Fruit fly (Drosophila melanogaster) whole organism, prepupa: ENCODE measurements around the gene ft.
A peak's percentile ranks its signal among the peaks of the same experiment; 100 is the strongest.

Experiments used
- CG10631 ChIP-seq: fragments of 200-800 bp; sonication (Bioruptor generic); optimal IDR thresholded peaks from 2 replicates; lab custom pipeline; 2016; ENCODE audit warnings: missing biosample characterization, missing genetic modification characterization
- CG11902 ChIP-seq: fragments of 200-800 bp; sonication (Bioruptor generic); optimal IDR thresholded peaks from 3 replicates; lab custom pipeline; 2016; ENCODE audit warnings: missing biosample characterization, missing genetic modification characterization
- CG1621 ChIP-seq: fragments of 200-800 bp; sonication (Bioruptor generic); optimal IDR thresholded peaks from 3 replicates; lab custom pipeline; 2018; ENCODE audit warnings: missing biosample characterization, mild to moderate bottlenecking, missing genetic modification characterization
- CG16779 ChIP-seq: fragments of 200-800 bp; sonication (Bioruptor generic); optimal IDR thresholded peaks from 3 replicates; lab custom pipeline; 2017; ENCODE audit warnings: missing biosample characterization, mild to moderate bottlenecking, missing genetic modification characterization
- CG8632 ChIP-seq: fragments of 200-800 bp; sonication (Bioruptor generic); optimal IDR thresholded peaks from 3 replicates; lab custom pipeline; 2016; ENCODE audit warnings: missing biosample characterization, missing genetic modification characterization
- Eip75B ChIP-seq: fragments of 200-800 bp; sonication (Bioruptor generic); optimal IDR thresholded peaks from 3 replicates; lab custom pipeline; 2016; ENCODE audit warnings: missing biosample characterization, missing genetic modification characterization
- Eip78C ChIP-seq: fragments of 200-800 bp; sonication (Bioruptor generic); peaks from one replicate; lab custom pipeline; 2016; ENCODE audit warnings: missing biosample characterization, missing genetic modification characterization
- Hr4 ChIP-seq: fragments of 200-800 bp; sonication (Bioruptor generic); optimal IDR thresholded peaks from 3 replicates; lab custom pipeline; 2016; ENCODE audit warnings: missing biosample characterization, missing genetic modification characterization
- Sox14 ChIP-seq: fragments of 200-800 bp; sonication (Bioruptor generic); optimal IDR thresholded peaks from 3 replicates; lab custom pipeline; 2016; ENCODE audit warnings: missing biosample characterization, missing genetic modification characterization
- fd59A ChIP-seq: fragments of 200-800 bp; sonication (Bioruptor generic); optimal IDR thresholded peaks from 2 replicates; lab custom pipeline; 2017; ENCODE audit warnings: missing biosample characterization, mild to moderate bottlenecking, missing genetic modification characterization, missing genetic modification reagents
- salr ChIP-seq, 2 experiments: fragments of 200-800 bp; sonication (Bioruptor generic); optimal IDR thresholded peaks; 3 replicates each; lab custom pipeline; 2016 to 2018; ENCODE audit warnings: missing biosample characterization in 2 of 2, missing genetic modification characterization in 2 of 2, mild to moderate bottlenecking in 1 of 2
- spab ChIP-seq: fragments of 200-800 bp; sonication (Bioruptor generic); optimal IDR thresholded peaks from 2 replicates; lab custom pipeline; 2017; ENCODE audit warnings: missing biosample characterization, mild to moderate bottlenecking, missing genetic modification characterization, missing genetic modification reagents
- topi ChIP-seq: fragments of 200-800 bp; sonication (Bioruptor generic); optimal IDR thresholded peaks from 3 replicates; lab custom pipeline; 2016; ENCODE audit warnings: missing biosample characterization, missing genetic modification characterization

DNA sequence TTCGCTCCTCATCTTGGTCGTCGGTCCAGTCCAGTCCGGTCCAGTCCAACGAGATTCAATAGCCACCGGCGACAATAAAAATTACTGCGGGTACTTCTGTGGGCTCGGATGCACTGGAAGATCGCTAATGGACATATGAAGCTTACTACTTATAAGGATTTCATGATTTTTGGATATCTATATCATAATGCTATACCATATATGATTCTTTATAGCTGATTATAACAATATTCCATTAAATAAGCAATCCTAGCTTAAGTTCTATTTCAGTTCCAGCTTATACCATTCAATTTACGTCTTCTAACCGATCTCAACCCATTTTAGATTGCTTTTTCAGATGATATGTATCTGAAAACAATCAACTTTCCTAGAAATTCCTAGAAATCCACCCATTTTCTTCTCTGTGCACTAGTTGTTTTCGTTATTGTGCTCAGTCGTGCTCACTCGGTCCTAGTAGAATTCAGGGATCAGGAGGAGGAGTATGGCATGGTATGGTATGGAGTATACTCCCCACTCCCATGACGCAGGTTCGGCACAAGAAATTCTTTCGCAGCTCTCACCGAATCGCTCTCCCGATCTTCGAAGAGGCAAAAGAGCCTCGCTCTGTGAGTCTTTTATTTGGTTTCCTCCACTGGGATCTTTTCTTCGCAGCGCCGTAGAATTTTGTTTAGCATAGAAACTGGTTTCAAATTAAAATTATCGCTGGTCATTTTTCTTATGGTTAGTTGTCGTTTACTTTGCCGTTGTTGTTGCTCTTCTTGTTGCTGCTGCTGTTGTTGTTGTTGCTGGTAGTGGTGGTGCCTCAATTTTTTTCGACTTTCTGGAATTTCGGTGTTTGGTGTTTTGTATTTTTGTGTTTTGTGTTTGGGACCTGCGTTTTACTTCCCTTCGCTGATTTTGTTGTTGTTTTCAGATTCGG, 665 bp upstream of the ft start:
- TF ChIP-seq CG8632 (peak; percentile 65), spab (peak; percentile 97), Sox14 (GFP tag; lab: Kevin White, UChicago) (peak; percentile 93), Hr4 (GFP tag; lab: Kevin White, UChicago) (peak; percentile 83), CG1621 (tag; lab: Kevin White, UChicago) (peak; percentile 78), CG11902 (GFP tag; lab: Kevin White, UChicago) (peak; percentile 64), CG10631 (GFP tag; lab: Kevin White, UChicago) (peak; percentile 96), topi (GFP tag; lab: Kevin White, UChicago) (peak; percentile 63), salr (GFP tag; optimal IDR thresholded peaks at IDR 0.05; lab: Kevin White, UChicago) (peak; percentile 70 to 87), Eip78C (peak; percentile 96), CG16779 (tag; lab: Kevin White, UChicago) (peak; percentile 73), Eip75B (GFP tag; lab: Kevin White, UChicago) (peak; percentile 87), fd59A (GFP tag; lab: Kevin White, UChicago) (peak; percentile 94)
